Worm (Caenorhabditis elegans): ENCODE measurements around the gene srh-277.

DNA sequence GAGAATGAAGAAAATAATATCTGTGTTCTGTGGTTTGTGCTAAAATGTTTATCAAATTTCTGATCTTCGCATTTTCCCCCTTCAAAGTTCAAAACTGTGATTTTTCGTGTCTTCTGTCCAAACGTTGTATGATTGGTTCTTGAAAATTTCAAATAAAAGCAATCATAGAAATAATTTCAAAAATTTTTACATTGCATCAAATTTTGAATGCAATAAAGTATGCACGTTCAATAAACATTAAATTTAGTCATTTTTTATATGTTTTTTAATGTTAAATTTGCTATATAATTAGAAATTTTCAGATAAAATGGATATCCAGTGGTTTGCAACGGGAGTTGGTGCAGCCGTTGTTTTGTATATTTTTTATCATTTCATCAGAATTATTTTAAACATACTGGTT, 41.0 kb downstream of the srh-277 start, which contains the start of gene stdh-2:
- TF ChIP-seq elt-3 (tag; optimal IDR thresholded peaks at IDR 0.05) (no peak), fos-1 (tag; optimal IDR thresholded peaks at IDR 0.05) (no peak), nhr-20 (tag; optimal IDR thresholded peaks at IDR 0.05) (no peak), ceh-82 (tag; optimal IDR thresholded peaks at IDR 0.05) (no peak), unc-30 (tag; optimal IDR thresholded peaks at IDR 0.05) (no peak), nhr-77 (tag; optimal IDR thresholded peaks at IDR 0.05) (no peak), C16A3.4 (tag; optimal IDR thresholded peaks at IDR 0.05) (no peak), unc-62 (GFP tag; optimal IDR thresholded peaks at IDR 0.05) (no peak), alr-1 (tag; optimal IDR thresholded peaks at IDR 0.05; ENCODE audit: borderline replicate concordance) (no peak), pqm-1 (tag; optimal IDR thresholded peaks at IDR 0.05) (no peak), ama-1 (optimal IDR thresholded peaks at IDR 0.05) (no peak), grh-1 (GFP tag; IDR thresholded peaks at IDR 0.05) (no peak), fkh-10 (GFP tag; optimal IDR thresholded peaks at IDR 0.05) (no peak)

Data from whole organism, L1 larva.